Worm (Caenorhabditis elegans) whole organism, L4/young adult: ENCODE data around the gene C39B10.3.

Experiments used
- W03F9.2 ChIP-seq: fragments of 150-350 bp; optimal IDR thresholded peaks from 2 replicates; lab custom pipeline; 2014; ENCODE audit warnings: missing biosample characterization, missing genetic modification characterization
- dao-5 ChIP-seq: sonication (generic microtip); optimal IDR thresholded peaks from 2 replicates; lab custom pipeline; 2016; ENCODE audit warnings: missing genotype, missing genetic modification characterization, moderate library complexity, missing compliant biosample characterization
- him-1 ChIP-seq: sonication (generic microtip); optimal IDR thresholded peaks from 2 replicates; lab custom pipeline; 2016; ENCODE audit warnings: missing genotype, missing genetic modification reagents, missing genetic modification characterization, missing compliant biosample characterization

C39B10.3 gene

DNA sequence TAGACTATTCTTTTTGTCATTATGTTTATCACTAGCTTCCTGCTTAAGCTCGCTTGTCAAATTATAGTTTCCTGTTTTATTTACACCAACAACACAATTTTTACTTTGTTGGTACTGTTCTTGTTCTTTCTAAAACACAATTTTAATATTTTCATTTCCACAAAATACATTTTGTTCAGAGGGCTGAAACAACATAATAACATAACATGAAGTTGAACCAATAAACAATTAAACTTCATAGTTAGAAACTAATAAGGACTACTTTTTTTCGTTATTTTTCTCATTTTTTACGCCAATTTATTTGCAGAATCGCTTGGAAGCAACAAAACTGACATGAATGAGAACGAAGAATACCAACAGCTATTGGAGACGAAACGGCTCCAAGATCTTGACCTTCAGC, at the start of gene C39B10.3:
C39B10.3 (plus strand) TSS at position 301 of the 400 bp plus-strand sequence.
- TF ChIP-seq W03F9.2 (tag; lab: Kevin White, UChicago) (no peak), dao-5 (tag; lab: Kevin White, UChicago) (no peak), him-1 (no peak)

ce11 chrX:10394238-10394637, 49.7 kb upstream of the C39B10.3 start:
- TF ChIP-seq W03F9.2 (tag; lab: Kevin White, UChicago) (no peak), dao-5 (tag; lab: Kevin White, UChicago) (no peak), him-1 (no peak)

DNA sequence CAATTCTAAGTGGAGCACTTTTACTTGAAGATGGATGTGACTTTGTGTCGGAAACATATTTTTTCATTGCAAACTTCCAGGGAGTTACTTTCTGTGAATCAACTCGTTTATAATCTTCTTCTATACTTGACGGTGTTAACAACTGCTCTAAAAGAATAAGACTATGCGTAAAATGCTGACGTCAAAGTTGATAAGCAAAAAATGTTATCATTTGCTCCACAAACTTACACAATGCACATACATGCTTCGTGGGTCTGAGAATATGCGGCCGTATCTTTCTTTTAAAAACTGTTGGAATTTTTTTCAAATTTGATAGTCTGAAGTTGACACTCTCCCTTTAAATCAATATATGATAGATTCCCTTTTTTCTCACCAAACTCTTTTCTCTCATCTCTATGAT, 48.8 kb upstream of the C39B10.3 start:
- TF ChIP-seq W03F9.2 (tag; lab: Kevin White, UChicago) (no peak), him-1 (no peak), dao-5 (tag; lab: Kevin White, UChicago) (no peak)

DNA sequence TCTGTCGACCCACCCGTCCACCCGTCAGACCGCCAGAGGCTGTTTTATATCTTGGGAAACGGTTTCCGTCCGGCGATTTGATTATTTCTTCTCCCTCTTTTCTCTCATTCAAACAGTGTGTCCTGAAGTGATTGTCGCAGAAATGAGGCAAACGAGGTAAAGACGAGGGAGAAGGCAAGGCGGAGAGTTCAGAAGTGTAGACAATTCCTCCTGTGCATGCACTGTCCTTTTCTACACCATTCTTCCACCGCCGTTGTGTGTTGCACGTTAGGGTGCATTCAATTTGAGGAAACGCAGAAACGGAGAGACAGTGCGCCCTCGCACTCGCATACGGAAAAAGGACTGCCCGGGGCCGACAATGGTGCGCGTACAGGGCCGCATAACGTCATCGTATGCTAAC, 48.3 kb upstream of the C39B10.3 start:
- TF ChIP-seq dao-5 (tag; lab: Kevin White, UChicago) (no peak), him-1 (no peak), W03F9.2 (tag; lab: Kevin White, UChicago) (no peak)

DNA sequence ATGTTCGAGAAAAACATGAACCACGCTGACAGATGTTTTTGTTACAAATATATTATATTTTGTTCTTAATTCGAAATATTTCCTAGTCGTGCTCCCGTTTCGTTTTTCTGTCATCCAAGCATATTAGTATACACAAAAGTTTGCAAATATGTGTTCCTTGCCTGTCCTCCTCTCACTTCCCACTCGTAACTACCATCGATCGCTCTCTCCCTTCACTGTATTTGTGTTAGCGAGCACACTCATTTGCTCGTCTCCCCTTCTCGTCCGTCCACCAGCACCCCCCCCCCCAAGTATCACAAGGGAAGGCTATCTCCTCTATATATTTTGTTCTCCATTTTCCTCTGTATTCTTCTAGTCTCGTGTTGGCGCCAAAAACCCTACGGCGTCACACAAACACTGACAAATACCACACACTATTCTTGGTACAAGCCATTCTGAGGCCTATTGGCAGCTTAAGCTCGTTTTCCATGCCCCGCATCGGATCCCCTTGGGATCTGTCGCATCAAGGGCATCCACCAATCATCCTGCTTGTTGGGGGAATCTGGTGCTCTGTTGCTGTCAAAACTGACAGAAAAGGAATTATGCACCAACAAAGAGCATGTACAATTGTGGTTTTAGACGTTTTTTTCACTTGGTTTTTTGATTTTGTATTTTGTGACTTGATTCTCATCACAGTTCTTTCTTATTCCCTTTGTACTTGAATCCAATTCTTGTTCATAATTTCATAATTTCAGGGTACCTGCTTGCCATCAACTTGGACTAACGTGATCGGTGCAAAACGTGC, 47.2 kb upstream of the C39B10.3 start, which contains the start of gene pkn-1:
pkn-1 (plus strand) TSS at position 734 of the 784 bp plus-strand sequence.
- TF ChIP-seq him-1, result no peak
- TF ChIP-seq dao-5 (tag; lab: Kevin White, UChicago), result no peak
- no peak for TF ChIP-seq W03F9.2 (tag; lab: Kevin White, UChicago)

- TF ChIP-seq dao-5 (tag; lab: Kevin White, UChicago) (no peak), him-1 (no peak), W03F9.2 (tag; lab: Kevin White, UChicago) (no peak)
Measured at ce11 chrX:10401118-10401517, 42.8 kb upstream of the C39B10.3 start.

DNA sequence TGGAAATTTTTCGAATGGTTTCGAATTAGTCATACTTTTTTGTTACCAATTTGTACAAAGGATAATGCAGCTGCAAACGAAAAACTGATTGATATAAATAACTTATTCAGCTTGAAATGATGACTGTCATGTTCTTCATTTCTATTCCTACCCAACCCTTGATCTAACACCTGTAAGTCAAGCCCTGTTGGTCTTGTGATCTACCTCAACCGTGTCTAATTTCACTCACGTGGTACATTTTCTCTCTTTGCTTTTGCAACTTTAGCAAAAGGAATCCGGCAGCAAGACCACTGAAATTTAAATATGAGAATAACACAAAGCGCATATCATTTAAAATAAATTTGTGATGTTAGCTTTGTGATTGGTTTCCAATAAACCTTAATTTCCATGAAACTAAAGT, 39.9 kb upstream of the C39B10.3 start:
- TF ChIP-seq him-1 (no peak), W03F9.2 (tag; lab: Kevin White, UChicago) (no peak)

DNA sequence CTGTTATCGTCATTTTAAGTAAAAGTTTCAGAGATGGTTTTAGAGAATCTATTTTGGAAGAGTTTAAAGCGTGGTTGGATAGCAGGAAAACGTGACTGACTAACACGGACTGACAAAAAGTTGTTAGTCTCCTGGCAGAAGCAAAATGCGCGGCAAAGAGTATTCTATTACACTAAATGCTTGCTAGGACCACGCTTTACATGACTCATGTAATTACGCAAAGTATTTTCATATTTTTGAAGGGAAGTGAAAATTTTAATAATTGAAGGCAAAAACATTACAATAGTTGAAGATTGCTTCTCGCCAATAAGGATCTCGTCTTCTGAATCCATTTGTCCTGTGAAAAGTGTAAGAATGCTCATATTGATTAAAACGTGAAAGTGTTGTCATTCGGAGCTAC, 37.7 kb upstream of the C39B10.3 start, which contains the start of gene gur-3:
gur-3 (minus strand) TSS at position 101 of the 400 bp plus-strand sequence.
- TF ChIP-seq dao-5 (tag; lab: Kevin White, UChicago) (no peak), W03F9.2 (tag; lab: Kevin White, UChicago) (no peak), him-1 (no peak)

DNA sequence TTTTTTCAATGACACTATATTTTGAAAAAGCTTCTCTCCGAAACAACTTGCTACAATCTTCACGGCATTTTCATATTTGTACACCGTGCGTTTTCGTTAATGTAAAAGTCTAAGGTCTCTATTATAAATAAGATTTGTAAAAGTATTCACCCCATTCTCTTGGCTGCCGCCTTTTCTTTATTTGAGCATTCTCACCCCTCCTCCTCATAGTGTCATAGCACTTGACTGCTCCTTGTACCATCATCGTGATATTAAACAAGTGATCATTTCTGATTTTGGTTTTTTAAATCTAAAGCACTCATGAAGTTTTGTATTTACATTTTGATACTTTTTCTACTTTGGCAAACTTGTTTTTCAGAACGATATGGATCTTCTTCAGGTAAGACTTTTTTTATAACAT, 37.1 kb upstream of the C39B10.3 start, which contains the start of gene ZC504.1:
ZC504.1 (plus strand) TSS at position 301 of the 400 bp plus-strand sequence.
- TF ChIP-seq W03F9.2 (tag; lab: Kevin White, UChicago) (no peak), dao-5 (tag; lab: Kevin White, UChicago) (no peak), him-1 (no peak)

- TF ChIP-seq him-1, result no peak
- no peak for TF ChIP-seq dao-5 (tag; lab: Kevin White, UChicago)
- TF ChIP-seq W03F9.2 (tag; lab: Kevin White, UChicago), result no peak
Measured at ce11 chrX:10410539-10410938, 33.4 kb upstream of the C39B10.3 start.

DNA sequence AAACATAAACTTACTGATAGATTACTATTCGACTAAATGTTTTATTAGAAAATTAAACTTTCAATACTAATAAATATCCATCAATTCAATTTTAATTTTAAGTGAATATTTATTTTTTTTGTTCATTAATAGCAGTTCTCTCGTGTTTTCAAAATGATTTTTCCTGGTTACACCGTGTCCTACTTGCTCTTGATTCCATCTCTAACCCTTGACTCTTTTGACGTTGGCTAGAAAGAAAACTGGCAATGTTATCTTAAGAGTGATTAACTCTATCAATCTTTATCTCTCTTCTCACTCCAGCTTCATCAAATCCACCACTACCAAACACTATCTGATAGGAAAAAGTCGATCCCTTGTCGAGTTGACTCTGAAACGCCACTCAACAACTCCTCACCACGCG, 31.5 kb upstream of the C39B10.3 start, which contains the start of gene acr-8:
acr-8 (plus strand) TSS at position 301 of the 400 bp plus-strand sequence.
- TF ChIP-seq W03F9.2 (tag; lab: Kevin White, UChicago), result no peak
- TF ChIP-seq dao-5 (tag; lab: Kevin White, UChicago), result no peak
- TF ChIP-seq him-1, result no peak

- no peak for TF ChIP-seq dao-5 (tag; lab: Kevin White, UChicago)
- no peak for TF ChIP-seq him-1
- TF ChIP-seq W03F9.2 (tag; lab: Kevin White, UChicago), result no peak
Measured at ce11 chrX:10419743-10420142, 24.2 kb upstream of the C39B10.3 start, which contains the start of gene cdk-11.2. Gene cdk-11.2, minus strand, starts transcription at chrX:10419765.

ce11 chrX:10422714-10423113, 21.2 kb upstream of the C39B10.3 start:
- TF ChIP-seq W03F9.2 (tag; lab: Kevin White, UChicago), result no peak
- no peak for TF ChIP-seq him-1
- TF ChIP-seq dao-5 (tag; lab: Kevin White, UChicago), result no peak

ce11 chrX:10424744-10425143, 19.2 kb upstream of the C39B10.3 start:
- TF ChIP-seq W03F9.2 (tag; lab: Kevin White, UChicago) (no peak), dao-5 (tag; lab: Kevin White, UChicago) (no peak), him-1 (no peak)
